Fruit fly (Drosophila melanogaster) whole organism, embryonic: ENCODE measurements around the gene Vajk2.

Experiments used
- CG11398 ChIP-seq: fragments of 200-800 bp; sonication (Bioruptor generic); optimal IDR thresholded peaks from 2 replicates; lab custom pipeline; 2016; ENCODE audit warnings: missing biosample characterization, missing genetic modification characterization
- CG6254 ChIP-seq: fragments of 200-800 bp; sonication (Bioruptor generic); optimal IDR thresholded peaks from 3 replicates; lab custom pipeline; 2017; ENCODE audit warnings: mild to moderate bottlenecking, missing biosample characterization, missing genetic modification reagents, missing genetic modification characterization
- NC2β ChIP-seq: fragments of 200-800 bp; sonication (Bioruptor generic); optimal IDR thresholded peaks from 2 replicates; lab custom pipeline; 2016; ENCODE audit warnings: missing biosample characterization, missing genetic modification characterization
- Sox100B ChIP-seq: fragments of 200-800 bp; sonication (Bioruptor generic); optimal IDR thresholded peaks from 3 replicates; lab custom pipeline; 2018; ENCODE audit warnings: missing biosample characterization, mild to moderate bottlenecking, missing genetic modification characterization
- sna ChIP-seq: fragments of 200-800 bp; sonication (Bioruptor generic); IDR thresholded peaks from 2 replicates; pipeline ENCODE4 v1.3.6; 2022; ENCODE audit warnings: missing biosample characterization, missing genetic modification characterization; ENCODE audit not compliant: partially characterized antibody

DNA sequence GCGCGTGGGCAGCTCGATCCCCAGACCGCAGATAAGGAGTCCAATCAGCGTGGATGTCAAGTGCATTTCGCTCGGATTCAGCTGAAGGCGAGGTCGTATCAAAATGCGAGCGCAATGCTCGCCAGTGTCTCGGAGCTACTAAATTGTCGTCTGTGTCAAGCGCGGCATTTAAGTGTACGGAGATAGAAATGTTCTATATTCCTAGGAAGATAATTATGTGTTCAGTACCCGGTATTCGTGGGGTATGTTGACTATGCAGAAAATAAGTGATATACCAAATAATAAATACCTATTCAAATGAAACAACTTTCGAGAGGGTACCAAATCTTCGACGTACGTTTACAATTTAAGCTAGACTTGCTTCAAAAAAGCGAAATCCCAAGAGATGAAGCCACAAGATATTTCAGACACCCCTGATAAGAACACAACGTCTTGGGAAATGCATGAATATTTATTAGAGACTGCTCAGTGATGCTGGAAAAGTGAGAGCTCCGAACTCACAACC, 33.4 kb upstream of the Vajk2 start, which contains the start of gene NimB3:
- no peak for TF ChIP-seq NC2β
- no peak for TF ChIP-seq Sox100B
- no peak for TF ChIP-seq CG11398 (GFP tag; lab: Kevin White, UChicago)
- no peak for TF ChIP-seq sna
- TF ChIP-seq CG6254 (GFP tag; lab: Kevin White, UChicago) = no peak
